Fruit fly (Drosophila melanogaster): Measurements from ENCODE around the gene Ulp1.

DNA sequence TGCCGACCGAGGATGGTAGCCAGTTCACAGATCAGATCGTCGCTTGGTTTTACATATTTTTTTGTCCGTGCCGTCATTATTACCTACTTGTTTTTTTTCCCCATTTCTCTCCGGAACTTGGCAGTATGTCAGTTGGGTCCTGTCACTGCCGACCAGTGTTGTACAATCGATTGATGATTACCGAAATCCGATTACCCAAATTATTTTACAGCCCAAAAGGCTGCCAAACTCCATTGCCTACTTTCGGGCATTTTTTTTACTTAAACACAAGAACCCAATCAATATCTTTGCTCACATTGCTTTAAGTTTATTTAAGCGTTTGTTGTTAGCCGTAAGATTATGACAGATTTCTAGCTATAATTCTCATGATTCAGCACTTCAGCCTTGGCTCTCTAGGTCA, 37.2 kb downstream of the Ulp1 start, which contains the start of gene Inx5:
- TF ChIP-seq pan (optimal IDR thresholded peaks at IDR 0.05) (no peak), psq (optimal IDR thresholded peaks at IDR 0.05) (no peak), EcR (GFP tag; optimal IDR thresholded peaks at IDR 0.05) (no peak), usp (GFP tag; optimal IDR thresholded peaks at IDR 0.05) (no peak)
